Worm (Caenorhabditis elegans): ENCODE data around the gene K04C1.2.

DNA sequence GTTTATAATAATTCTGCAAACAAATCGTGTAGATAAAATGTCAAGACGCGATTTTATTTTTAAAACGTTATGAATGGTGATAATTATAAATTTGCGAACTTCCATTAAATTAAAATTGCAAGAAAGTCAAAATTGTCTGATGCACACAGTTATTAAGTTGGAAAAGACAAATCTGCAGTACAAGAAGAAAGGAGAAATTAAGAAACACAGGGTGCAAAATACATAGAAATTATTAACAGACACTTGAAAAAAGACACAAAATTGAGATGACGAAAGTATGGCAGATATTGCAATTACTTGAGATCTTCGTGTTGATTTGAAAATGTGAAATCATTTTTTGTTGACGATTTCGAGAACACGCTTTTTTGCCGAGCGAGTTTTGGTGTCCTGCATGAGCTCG is 3.0 kb downstream of the K04C1.2 start:
- TF ChIP-seq ztf-11 (tag; optimal IDR thresholded peaks at IDR 0.05) (no peak), elt-3 (tag; optimal IDR thresholded peaks at IDR 0.05) (no peak), nhr-19 (GFP tag; conservative IDR thresholded peaks at IDR 0.05) (no peak), elt-2 (tag; optimal IDR thresholded peaks at IDR 0.05) (no peak), fos-1 (tag; optimal IDR thresholded peaks at IDR 0.05) (no peak), efl-1 (optimal IDR thresholded peaks at IDR 0.05) (no peak), efl-1 (GFP tag; optimal IDR thresholded peaks at IDR 0.05 in 1 of 2) (no peak), snpc-4 (tag; optimal IDR thresholded peaks at IDR 0.05) (no peak)
